Worm (Caenorhabditis elegans) whole organism, L1 larva: ENCODE results near the gene W02B3.7.

Source experiments
- C16A3.4 ChIP-seq: fragments of 150-350 bp; optimal IDR thresholded peaks from 2 replicates; lab custom pipeline; 2014; ENCODE audit warnings: missing biosample characterization, missing genetic modification characterization
- C34B4.2 ChIP-seq: sonication (generic microtip); optimal IDR thresholded peaks from 2 replicates; lab custom pipeline; 2017; ENCODE audit warnings: mild to moderate bottlenecking, missing genetic modification characterization, missing compliant biosample characterization
- Y116A8C.19 ChIP-seq: sonication (generic microtip); optimal IDR thresholded peaks from 2 replicates; lab custom pipeline; 2016; ENCODE audit warnings: missing compliant biosample characterization, missing genetic modification characterization, borderline replicate concordance
- alr-1 ChIP-seq: fragments of 200-800 bp; sonication (Bioruptor generic); optimal IDR thresholded peaks from 2 replicates; lab custom pipeline; 2018; ENCODE audit warnings: borderline replicate concordance, mild to moderate bottlenecking, missing genetic modification characterization, missing compliant biosample characterization
- aly-2 ChIP-seq: fragments of 150-350 bp; optimal IDR thresholded peaks from 2 replicates; lab custom pipeline; 2014; ENCODE audit warnings: missing biosample characterization, missing genetic modification characterization
- ama-1 ChIP-seq: fragments of 150-350 bp; optimal IDR thresholded peaks from 2 replicates; lab custom pipeline; 2014
- blmp-1 ChIP-seq: fragments of 150-350 bp; optimal IDR thresholded peaks from 2 replicates; lab custom pipeline; 2014; ENCODE audit warnings: missing biosample characterization, missing genetic modification characterization
- ceh-63 ChIP-seq: fragments of 200-800 bp; sonication (Bioruptor generic); optimal IDR thresholded peaks from 2 replicates; lab custom pipeline; 2018; ENCODE audit warnings: mild to moderate bottlenecking, missing genetic modification characterization, missing compliant biosample characterization
- ceh-8 ChIP-seq: fragments of 200-800 bp; sonication (Bioruptor generic); optimal IDR thresholded peaks from 2 replicates; lab custom pipeline; 2018; ENCODE audit warnings: mild to moderate bottlenecking, missing genetic modification characterization, moderate library complexity, missing compliant biosample characterization
- ceh-82 ChIP-seq, 3 experiments: fragments of 150-350 bp in 1 of 3; sonication (generic microtip) in 2 of 3; optimal IDR thresholded peaks; 2 replicates each; lab custom pipeline; 2014 to 2017; ENCODE audit warnings: missing biosample characterization in 3 of 3, missing genetic modification characterization in 3 of 3
- ceh-88 ChIP-seq: fragments of 200-800 bp; sonication (Bioruptor generic); IDR thresholded peaks from 2 replicates; pipeline ENCODE4 v1.3.6; 2022; ENCODE audit warnings: missing genetic modification characterization, missing compliant biosample characterization
- ces-1 ChIP-seq: fragments of 150-350 bp; optimal IDR thresholded peaks from 2 replicates; lab custom pipeline; 2014; ENCODE audit warnings: missing biosample characterization, missing genetic modification reagents, missing genetic modification characterization
- dpl-1 ChIP-seq, 3 experiments: fragments of 150-350 bp in 2 of 3; sonication (generic microtip) in 1 of 3; optimal IDR thresholded peaks; 2 replicates each; lab custom pipeline; 2014 to 2017; ENCODE audit warnings: missing biosample characterization in 3 of 3, missing genetic modification characterization in 3 of 3, missing genetic modification reagents in 3 of 3
- efl-3 ChIP-seq: fragments of 200-800 bp; sonication (Bioruptor generic); optimal IDR thresholded peaks from 2 replicates; lab custom pipeline; 2018; ENCODE audit warnings: mild to moderate bottlenecking, missing genetic modification characterization, missing compliant biosample characterization
- egl-13 ChIP-seq: sonication (generic microtip); optimal IDR thresholded peaks from 2 replicates; lab custom pipeline; 2016; ENCODE audit warnings: missing genotype, missing genetic modification reagents, missing genetic modification characterization, missing compliant biosample characterization
- elt-2 ChIP-seq: sonication (generic microtip); optimal IDR thresholded peaks from 2 replicates; lab custom pipeline; 2016; ENCODE audit warnings: missing genetic modification characterization, mild to moderate bottlenecking, inconsistent platforms, missing compliant biosample characterization, missing genetic modification reagents
- elt-3 ChIP-seq, 6 experiments: fragments of 150-350 bp in 1 of 6; sonication (generic microtip); optimal IDR thresholded peaks; 2 replicates each; lab custom pipeline; 2017 to 2018; ENCODE audit warnings: missing biosample characterization in 6 of 6, missing genetic modification characterization in 6 of 6, inconsistent platforms in 1 of 6
- fkh-10 ChIP-seq: sonication (generic microtip); optimal IDR thresholded peaks from 2 replicates; lab custom pipeline; 2017; ENCODE audit warnings: missing biosample characterization, missing genetic modification reagents, missing genetic modification characterization
- fkh-8 ChIP-seq: sonication (generic microtip); optimal IDR thresholded peaks from 2 replicates; lab custom pipeline; 2016; ENCODE audit warnings: mild to moderate bottlenecking, missing genetic modification characterization, missing compliant biosample characterization
- fos-1 ChIP-seq: fragments of 150-350 bp; optimal IDR thresholded peaks from 2 replicates; lab custom pipeline; 2014; ENCODE audit warnings: missing biosample characterization, missing genetic modification characterization
- hlh-17 ChIP-seq: fragments of 200-800 bp; sonication (Bioruptor generic); optimal IDR thresholded peaks from 2 replicates; lab custom pipeline; 2018; ENCODE audit warnings: missing genetic modification characterization, mild to moderate bottlenecking, missing compliant biosample characterization, moderate library complexity, borderline replicate concordance
- irx-1 ChIP-seq: sonication (generic microtip); optimal IDR thresholded peaks from 2 replicates; lab custom pipeline; 2016; ENCODE audit warnings: missing genetic modification characterization, missing compliant biosample characterization
- isw-1 ChIP-seq: fragments of 200-800 bp; sonication (Bioruptor generic); IDR thresholded peaks from 2 replicates; pipeline ENCODE4 v1.3.6; 2022; ENCODE audit warnings: missing genetic modification characterization, missing compliant biosample characterization
- lin-13 ChIP-seq: fragments of 150-350 bp; optimal IDR thresholded peaks from 2 replicates; lab custom pipeline; 2014; ENCODE audit warnings: missing biosample characterization, missing genetic modification reagents, missing genetic modification characterization
- lin-14 ChIP-seq: fragments of 200-800 bp; sonication (Bioruptor generic); optimal IDR thresholded peaks from 2 replicates; lab custom pipeline; 2018; ENCODE audit warnings: mild to moderate bottlenecking, missing genetic modification characterization, moderate library complexity, missing compliant biosample characterization
- lin-35 ChIP-seq, 2 experiments: fragments of 150-350 bp; optimal IDR thresholded peaks; 2 replicates each; lab custom pipeline; 2014; ENCODE audit warnings: missing biosample characterization in 2 of 2, missing genetic modification characterization in 2 of 2, missing genetic modification reagents in 2 of 2
- lin-39 ChIP-seq: fragments of 150-350 bp; optimal IDR thresholded peaks from 2 replicates; lab custom pipeline; 2014; ENCODE audit warnings: missing biosample characterization, missing genetic modification reagents, missing genetic modification characterization
- lsy-2 ChIP-seq, 2 experiments: fragments of 150-350 bp; optimal IDR thresholded peaks; 2 replicates each; lab custom pipeline; 2014; ENCODE audit warnings: missing biosample characterization in 2 of 2, missing genetic modification characterization in 2 of 2
- mab-9 ChIP-seq: fragments of 200-800 bp; sonication (Bioruptor generic); IDR thresholded peaks from 2 replicates; pipeline ENCODE4 v1.3.6; 2022; ENCODE audit warnings: missing genetic modification reagents, missing genetic modification characterization, missing compliant biosample characterization
- mdl-1 ChIP-seq, 2 experiments: fragments of 150-350 bp; optimal IDR thresholded peaks; 2 replicates each; lab custom pipeline; 2014 to 2017; ENCODE audit warnings: missing biosample characterization in 2 of 2, missing genetic modification characterization in 2 of 2, inconsistent platforms in 1 of 2
- mef-2 ChIP-seq: fragments of 150-350 bp; optimal IDR thresholded peaks from 2 replicates; lab custom pipeline; 2014; ENCODE audit warnings: missing biosample characterization, missing genetic modification characterization
- mep-1 ChIP-seq: fragments of 150-350 bp; optimal IDR thresholded peaks from 2 replicates; lab custom pipeline; 2014; ENCODE audit warnings: missing biosample characterization, missing genetic modification characterization
- nhr-19 ChIP-seq: fragments of 200-800 bp; sonication (Bioruptor generic); conservative IDR thresholded peaks from 2 replicates; pipeline ENCODE4 v1.3.6; 2022; ENCODE audit warnings: missing genetic modification characterization, missing compliant biosample characterization
- nhr-20 ChIP-seq: sonication (generic microtip); optimal IDR thresholded peaks from 2 replicates; lab custom pipeline; 2016; ENCODE audit warnings: mild to moderate bottlenecking, missing genetic modification characterization, missing compliant biosample characterization
- nhr-76 ChIP-seq: sonication (generic microtip); optimal IDR thresholded peaks from 2 replicates; lab custom pipeline; 2017; ENCODE audit warnings: missing biosample characterization, missing genetic modification characterization
- pax-3 ChIP-seq: fragments of 200-800 bp; sonication (Bioruptor generic); optimal IDR thresholded peaks from 2 replicates; lab custom pipeline; 2018; ENCODE audit warnings: mild to moderate bottlenecking, missing genetic modification characterization, moderate library complexity, missing compliant biosample characterization
- rnt-1 ChIP-seq: sonication (generic microtip); optimal IDR thresholded peaks from 2 replicates; lab custom pipeline; 2016; ENCODE audit warnings: mild to moderate bottlenecking, missing genetic modification characterization, moderate library complexity, missing compliant biosample characterization
- skn-1 ChIP-seq: fragments of 150-350 bp; optimal IDR thresholded peaks from 2 replicates; lab custom pipeline; 2014; ENCODE audit warnings: missing biosample characterization, missing genetic modification characterization
- snpc-4 ChIP-seq: fragments of 150-350 bp; optimal IDR thresholded peaks from 2 replicates; lab custom pipeline; 2014; ENCODE audit warnings: missing biosample characterization, missing genetic modification characterization
- snu-23 ChIP-seq: sonication (generic microtip); optimal IDR thresholded peaks from 2 replicates; lab custom pipeline; 2016; ENCODE audit warnings: missing genetic modification characterization, missing compliant biosample characterization
- swsn-7 ChIP-seq: sonication (generic microtip); optimal IDR thresholded peaks from 2 replicates; lab custom pipeline; 2016; ENCODE audit warnings: missing genetic modification characterization, missing compliant biosample characterization
- tbx-2 ChIP-seq: sonication (generic microtip); optimal IDR thresholded peaks from 2 replicates; lab custom pipeline; 2016; ENCODE audit warnings: missing genetic modification characterization, missing compliant biosample characterization
- vab-15 ChIP-seq: sonication (generic microtip); optimal IDR thresholded peaks from 2 replicates; lab custom pipeline; 2017; ENCODE audit warnings: missing genotype, mild to moderate bottlenecking, missing genetic modification characterization, missing compliant biosample characterization
- xbp-1 ChIP-seq: sonication (generic microtip); optimal IDR thresholded peaks from 2 replicates; lab custom pipeline; 2016; ENCODE audit warnings: missing genetic modification characterization, missing compliant biosample characterization
- zip-4 ChIP-seq: fragments of 200-800 bp; sonication (Bioruptor generic); optimal IDR thresholded peaks from 2 replicates; lab custom pipeline; 2018; ENCODE audit warnings: mild to moderate bottlenecking, missing genetic modification characterization, moderate library complexity, missing compliant biosample characterization
- ztf-11 ChIP-seq, 2 experiments: sonication (generic microtip); optimal IDR thresholded peaks; 2 replicates each; lab custom pipeline; 2016 to 2017; ENCODE audit warnings: missing genetic modification characterization in 2 of 2, missing biosample characterization in 1 of 2, missing compliant biosample characterization in 1 of 2
- ztf-4 ChIP-seq: fragments of 150-350 bp; optimal IDR thresholded peaks from 2 replicates; lab custom pipeline; 2014; ENCODE audit warnings: missing biosample characterization, missing genetic modification characterization

W02B3.7 gene

ce11 chrIII:675413-675812 lies 16.4 kb downstream of the W02B3.7 start (continued):
- TF ChIP-seq efl-3 (GFP tag; lab: Kevin White, UChicago) (no peak), zip-4 (GFP tag; lab: Kevin White, UChicago) (no peak), aly-2 (tag; lab: Kevin White, UChicago) (no peak), lin-39 (tag; lab: Kevin White, UChicago) (no peak), dpl-1 (GFP tag; optimal IDR thresholded peaks at IDR 0.05; lab: Kevin White, UChicago) (peak in 1 of 3 experiments; percentile 9), C16A3.4 (tag; lab: Kevin White, UChicago) (no peak), lin-13 (GFP tag; lab: Kevin White, UChicago) (no peak), C34B4.2 (tag; lab: Kevin White, UChicago) (no peak), swsn-7 (tag; lab: Kevin White, UChicago) (no peak), lsy-2 (tag; optimal IDR thresholded peaks at IDR 0.05; lab: Kevin White, UChicago) (peak; percentile 2 to 31), ceh-8 (GFP tag; lab: Kevin White, UChicago) (no peak), isw-1 (GFP tag; lab: Robert Waterston, UW) (no peak), snu-23 (GFP tag; lab: Kevin White, UChicago) (peak; percentile 20), ces-1 (GFP tag; lab: Kevin White, UChicago) (peak; percentile 82), ceh-82 (tag; optimal IDR thresholded peaks at IDR 0.05; lab: Kevin White, UChicago) (peak in 1 of 3 experiments; percentile 36), fkh-10 (GFP tag; lab: Kevin White, UChicago) (peak; percentile 47), mdl-1 (tag; optimal IDR thresholded peaks at IDR 0.05; lab: Kevin White, UChicago) (no peak), elt-2 (tag; lab: Kevin White, UChicago) (no peak), mef-2 (tag; lab: Kevin White, UChicago) (no peak), ztf-4 (tag; lab: Kevin White, UChicago) (no peak), Y116A8C.19 (no peak)

DNA sequence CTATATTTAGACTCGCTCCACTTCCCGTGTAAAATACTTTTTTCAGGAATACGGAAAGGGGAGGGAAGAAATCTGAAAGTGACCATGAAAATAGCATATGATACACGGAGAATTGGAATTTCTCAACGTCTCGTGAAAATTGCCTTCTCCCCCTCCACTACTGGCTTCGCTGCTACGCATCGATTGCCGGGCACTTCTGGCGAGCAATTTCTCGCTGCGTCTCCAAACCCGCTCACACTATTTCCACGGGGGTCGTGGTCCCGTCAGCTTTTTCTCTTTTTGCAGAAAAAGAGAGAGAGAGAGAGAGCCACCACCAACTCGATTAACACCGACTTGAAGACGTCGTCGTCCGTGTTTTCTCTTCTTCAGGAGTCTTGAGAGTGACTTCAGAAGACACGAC lies 20.8 kb downstream of the W02B3.7 start:
- TF ChIP-seq ztf-11 (tag; optimal IDR thresholded peaks at IDR 0.05; lab: Kevin White, UChicago) (no peak), elt-2 (tag; lab: Kevin White, UChicago) (no peak), zip-4 (GFP tag; lab: Kevin White, UChicago) (no peak), fkh-8 (tag; lab: Kevin White, UChicago) (peak; percentile 88), efl-3 (GFP tag; lab: Kevin White, UChicago) (no peak), nhr-76 (tag; lab: Kevin White, UChicago) (no peak), snu-23 (GFP tag; lab: Kevin White, UChicago) (peak; percentile 57), elt-3 (tag; optimal IDR thresholded peaks at IDR 0.05; lab: Kevin White, UChicago) (no peak), fkh-10 (GFP tag; lab: Kevin White, UChicago) (peak; percentile 81), ztf-4 (tag; lab: Kevin White, UChicago) (no peak), rnt-1 (tag; lab: Kevin White, UChicago) (peak; percentile 24), lin-14 (GFP tag; lab: Kevin White, UChicago) (peak; percentile 94), mep-1 (tag; lab: Kevin White, UChicago) (peak; percentile 29), lin-35 (GFP tag; optimal IDR thresholded peaks at IDR 0.05; lab: Kevin White, UChicago) (peak in 1 of 2 experiments; percentile 47), alr-1 (no peak), xbp-1 (tag; lab: Kevin White, UChicago) (peak; percentile 39), nhr-20 (tag; lab: Kevin White, UChicago) (peak; percentile 17), lin-13 (GFP tag; lab: Kevin White, UChicago) (no peak), ceh-8 (GFP tag; lab: Kevin White, UChicago) (peak; percentile 16), ama-1 (lab: Kevin White, UChicago) (no peak), hlh-17 (GFP tag; lab: Kevin White, UChicago) (no peak), C34B4.2 (tag; lab: Kevin White, UChicago) (no peak), nhr-19 (GFP tag; lab: Robert Waterston, UW) (0 out of 2 replicates have a peak, but pooled peaks have one; percentile 19), skn-1 (tag; lab: Kevin White, UChicago) (no peak), lsy-2 (tag; optimal IDR thresholded peaks at IDR 0.05; lab: Kevin White, UChicago) (peak; percentile 18 to 63), tbx-2 (tag; lab: Kevin White, UChicago) (peak; percentile 65), ceh-63 (no peak), swsn-7 (tag; lab: Kevin White, UChicago) (peak; percentile 73), snpc-4 (no peak), pax-3 (tag; lab: Kevin White, UChicago) (peak; percentile 3), vab-15 (tag; lab: Kevin White, UChicago) (no peak), irx-1 (tag; lab: Kevin White, UChicago) (no peak), egl-13 (tag; lab: Kevin White, UChicago) (peak; percentile 75), ceh-88 (GFP tag; lab: Robert Waterston, UW) (no peak), fos-1 (tag; lab: Kevin White, UChicago) (no peak), blmp-1 (no peak), mab-9 (GFP tag; lab: Robert Waterston, UW) (no peak), dpl-1 (GFP tag; optimal IDR thresholded peaks at IDR 0.05; lab: Kevin White, UChicago) (peak in 1 of 3 experiments; percentile 19), isw-1 (GFP tag; lab: Robert Waterston, UW) (peak; percentile 62)
